Worm (Caenorhabditis elegans): ENCODE results near the gene dod-22.

DNA sequence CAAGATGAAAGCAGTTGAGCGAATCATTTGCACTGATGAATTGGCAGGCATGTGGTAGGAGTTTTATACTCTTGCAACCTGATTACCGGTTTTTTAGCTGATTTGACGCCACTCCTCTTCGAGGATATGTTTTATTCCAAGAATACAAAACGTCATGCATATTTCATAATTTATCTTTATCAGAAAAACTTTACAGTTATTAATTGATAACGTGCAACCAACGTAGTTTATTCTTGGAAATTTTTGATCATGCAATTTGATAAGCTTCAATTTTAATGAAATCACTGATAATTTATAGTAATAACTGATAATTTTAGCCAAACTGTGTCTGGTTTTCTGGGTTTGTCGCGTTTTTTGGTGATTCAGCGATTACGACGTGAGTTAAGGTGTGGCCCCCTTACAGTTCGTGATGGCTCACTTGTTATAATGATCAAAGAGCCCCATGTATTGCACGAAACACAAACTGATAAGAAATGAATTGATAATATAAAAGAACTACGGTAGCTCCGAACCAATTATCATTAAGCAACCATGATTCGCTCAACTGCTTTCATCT, 28.9 kb upstream of the dod-22 start, which contains the start of the genes cld-1 and dod-21:
- TF ChIP-seq alr-1 (tag; optimal IDR thresholded peaks at IDR 0.05), result no peak
- no peak for TF ChIP-seq ama-1 (optimal IDR thresholded peaks at IDR 0.05)
- TF ChIP-seq fos-1 (tag; optimal IDR thresholded peaks at IDR 0.05), result peak; percentile 90
- TF ChIP-seq nhr-12 (tag; optimal IDR thresholded peaks at IDR 0.05), result no peak
- no peak for TF ChIP-seq elt-1 (tag; optimal IDR thresholded peaks at IDR 0.05)
- TF ChIP-seq unc-39 (tag; optimal IDR thresholded peaks at IDR 0.05), result no peak
- no peak for TF ChIP-seq nhr-237 (tag; optimal IDR thresholded peaks at IDR 0.05)
